Worm (Caenorhabditis elegans): ENCODE data around the gene F35D2.1.

F35D2.1 gene

DNA sequence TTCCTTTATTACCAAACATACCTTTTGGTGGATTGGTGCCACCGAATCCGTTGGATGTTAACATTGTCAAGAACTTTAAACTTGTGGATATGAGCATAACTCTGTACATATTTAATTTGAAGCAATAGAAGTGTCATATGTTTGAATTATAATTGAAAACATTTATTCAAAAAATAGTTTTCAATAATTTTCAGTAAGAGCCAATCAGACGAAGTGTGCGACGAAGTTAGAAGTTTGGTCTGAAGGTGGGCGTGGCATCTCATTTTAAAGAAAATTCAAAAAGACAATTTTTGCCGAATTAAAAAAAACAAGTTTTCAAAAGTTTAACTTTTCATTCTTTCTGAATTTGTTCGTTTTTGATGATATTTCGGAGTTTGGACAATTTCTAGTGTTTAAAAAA, 19.1 kb downstream of the F35D2.1 start, which contains the start of gene syd-1:
Gene syd-1 (minus strand): TSS at position 101 of the 400 bp plus-strand sequence.
- TF ChIP-seq hlh-6 (tag; optimal IDR thresholded peaks at IDR 0.05), result no peak
- no peak for TF ChIP-seq hlh-13 (GFP tag; optimal IDR thresholded peaks at IDR 0.05)
- TF ChIP-seq zip-5 (tag; optimal IDR thresholded peaks at IDR 0.05), result no peak

DNA sequence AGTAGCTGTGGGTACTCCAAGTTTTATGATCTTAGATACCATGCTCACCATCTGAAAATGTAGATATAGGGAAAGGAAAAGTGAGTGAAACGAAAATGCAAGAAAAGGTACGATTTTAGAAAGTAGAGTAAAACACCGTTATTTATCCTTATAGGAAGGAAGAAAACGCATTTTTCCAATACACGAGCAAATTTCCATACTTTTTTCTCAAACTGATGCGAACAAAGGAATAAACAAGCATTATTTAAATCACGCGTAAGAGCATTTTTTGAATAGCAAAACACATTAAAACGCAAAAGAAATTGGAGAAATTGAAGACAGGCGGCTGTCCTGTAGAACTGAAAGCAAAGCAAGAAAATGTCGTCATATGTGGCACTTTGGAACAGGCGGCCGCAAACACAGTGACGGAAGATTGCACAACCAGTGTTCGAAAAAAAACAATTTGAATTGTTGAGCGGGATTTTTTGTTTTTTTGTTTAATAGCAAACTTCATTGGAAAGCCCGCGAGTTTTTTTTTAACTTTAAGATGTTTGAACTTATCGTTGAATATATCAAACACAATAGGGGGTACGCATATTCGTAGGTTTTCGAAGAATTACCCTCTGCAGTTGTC, 23.1 kb downstream of the F35D2.1 start, which contains the start of gene pgam-5:
Gene pgam-5 (minus strand): TSS at position 51 of the 613 bp plus-strand sequence.
- TF ChIP-seq dmd-4 (tag; optimal IDR thresholded peaks at IDR 0.05; ENCODE audit: borderline replicate concordance), result no peak
- no peak for TF ChIP-seq ceh-34 (tag; optimal IDR thresholded peaks at IDR 0.05)
- TF ChIP-seq odd-2 (tag; optimal IDR thresholded peaks at IDR 0.05), result no peak
- no peak for TF ChIP-seq ahr-1 (tag; optimal IDR thresholded peaks at IDR 0.05)
- no peak for TF ChIP-seq nfya-1 (tag; optimal IDR thresholded peaks at IDR 0.05)
- TF ChIP-seq nhr-232 (tag; optimal IDR thresholded peaks at IDR 0.05), result no peak

DNA sequence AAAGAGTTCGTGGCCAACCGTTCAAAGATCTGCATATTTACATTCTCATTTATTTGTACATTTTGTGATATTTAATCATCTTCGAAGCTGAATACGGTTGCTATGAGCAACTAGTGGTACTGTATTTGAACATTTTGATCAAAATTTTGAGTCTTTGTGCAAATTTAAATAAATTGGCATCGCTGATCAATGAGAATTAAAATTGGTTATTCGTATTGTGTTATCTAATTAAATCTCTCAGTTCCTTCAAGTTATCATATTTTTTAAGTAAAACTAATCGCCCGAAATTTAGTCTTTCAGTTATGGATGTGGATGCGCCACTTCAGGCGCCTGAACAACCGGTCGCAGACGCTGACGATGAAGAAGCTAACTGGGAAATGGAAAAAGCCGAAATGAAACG, 23.6 kb downstream of the F35D2.1 start, which contains the start of gene npp-21:
Gene npp-21 (plus strand): TSS at position 301 of the 400 bp plus-strand sequence.
- TF ChIP-seq nfya-1 (tag; optimal IDR thresholded peaks at IDR 0.05), result no peak
- no peak for TF ChIP-seq nhr-232 (tag; optimal IDR thresholded peaks at IDR 0.05)
- TF ChIP-seq ceh-34 (tag; optimal IDR thresholded peaks at IDR 0.05), result no peak
- TF ChIP-seq ceh-2 (tag; optimal IDR thresholded peaks at IDR 0.05), result no peak
- no peak for TF ChIP-seq madf-2 (tag; optimal IDR thresholded peaks at IDR 0.05)
- no peak for TF ChIP-seq pat-9 (tag; optimal IDR thresholded peaks at IDR 0.05)
- no peak for TF ChIP-seq rnt-1 (tag; optimal IDR thresholded peaks at IDR 0.05)
- no peak for TF ChIP-seq pag-3 (tag; optimal IDR thresholded peaks at IDR 0.05; ENCODE audit: borderline replicate concordance)
- TF ChIP-seq ttx-3 (tag; optimal IDR thresholded peaks at IDR 0.05), result no peak
- TF ChIP-seq ceh-24 (tag; optimal IDR thresholded peaks at IDR 0.05), result no peak
- TF ChIP-seq syd-9 (tag; optimal IDR thresholded peaks at IDR 0.05), result no peak
- TF ChIP-seq K09A11.1 (tag; optimal IDR thresholded peaks at IDR 0.05; ENCODE audit: insufficient read depth), result no peak

- no peak for TF ChIP-seq fkh-6 (tag; optimal IDR thresholded peaks at IDR 0.05)
- TF ChIP-seq tbx-2 (tag; optimal IDR thresholded peaks at IDR 0.05), result no peak
- TF ChIP-seq sdc-2 (tag; optimal IDR thresholded peaks at IDR 0.05), result no peak
- TF ChIP-seq pag-3 (tag; optimal IDR thresholded peaks at IDR 0.05; ENCODE audit: borderline replicate concordance), result no peak
- no peak for TF ChIP-seq nhr-11 (tag; optimal IDR thresholded peaks at IDR 0.05)
- no peak for TF ChIP-seq fkh-10 (GFP tag; optimal IDR thresholded peaks at IDR 0.05)
- no peak for TF ChIP-seq npax-4 (tag; optimal IDR thresholded peaks at IDR 0.05)
- no peak for TF ChIP-seq elt-4 (tag; optimal IDR thresholded peaks at IDR 0.05)
- TF ChIP-seq ceh-45 (GFP tag; IDR thresholded peaks at IDR 0.05), result no peak
- no peak for TF ChIP-seq ahr-1 (tag; optimal IDR thresholded peaks at IDR 0.05)
- TF ChIP-seq hlh-30 (tag; optimal IDR thresholded peaks at IDR 0.05; ENCODE audit: insufficient read depth), result no peak
- TF ChIP-seq lin-11 (tag; optimal IDR thresholded peaks at IDR 0.05), result no peak
- no peak for TF ChIP-seq zip-5 (tag; optimal IDR thresholded peaks at IDR 0.05)
- no peak for TF ChIP-seq sox-4 (tag; optimal IDR thresholded peaks at IDR 0.05)
- no peak for TF ChIP-seq unc-55 (GFP tag; optimal IDR thresholded peaks at IDR 0.05)
- no peak for TF ChIP-seq ceh-34 (tag; optimal IDR thresholded peaks at IDR 0.05)
- TF ChIP-seq ztf-16 (tag; optimal IDR thresholded peaks at IDR 0.05), result no peak
Measured at ce11 chrII:7605306-7605705, 29.6 kb downstream of the F35D2.1 start, which contains the start of gene osm-8. osm-8 (minus strand) TSS chrII:7605406.

DNA sequence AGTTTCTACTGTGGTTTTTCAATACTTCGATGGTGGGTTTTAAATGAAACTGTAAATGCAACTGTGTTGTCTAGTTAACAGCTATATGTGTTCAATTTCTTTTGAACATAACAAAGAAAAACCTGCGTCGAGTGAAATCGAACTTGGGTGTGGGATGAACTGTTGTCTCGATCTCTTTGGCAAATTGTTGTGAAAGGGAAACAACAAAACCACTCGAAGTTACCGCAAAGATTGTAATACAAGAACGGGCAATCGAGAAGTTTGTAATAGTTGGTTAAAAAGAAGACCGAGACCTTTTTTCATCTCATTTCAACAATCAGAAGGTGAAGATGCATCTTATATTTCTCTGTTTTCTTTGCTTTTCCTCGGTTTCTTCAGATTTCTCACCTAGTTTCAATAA, 32.2 kb downstream of the F35D2.1 start, which contains the start of gene lips-17:
Gene lips-17 (plus strand): TSS at position 301 of the 400 bp plus-strand sequence.
- no peak for TF ChIP-seq gmeb-2 (tag; optimal IDR thresholded peaks at IDR 0.05)
- no peak for TF ChIP-seq fax-1 (tag; optimal IDR thresholded peaks at IDR 0.05)
- no peak for TF ChIP-seq hlh-30 (tag; optimal IDR thresholded peaks at IDR 0.05; ENCODE audit: insufficient read depth)
